Worm (Caenorhabditis elegans): Measurements from ENCODE around the gene B0281.1.

DNA sequence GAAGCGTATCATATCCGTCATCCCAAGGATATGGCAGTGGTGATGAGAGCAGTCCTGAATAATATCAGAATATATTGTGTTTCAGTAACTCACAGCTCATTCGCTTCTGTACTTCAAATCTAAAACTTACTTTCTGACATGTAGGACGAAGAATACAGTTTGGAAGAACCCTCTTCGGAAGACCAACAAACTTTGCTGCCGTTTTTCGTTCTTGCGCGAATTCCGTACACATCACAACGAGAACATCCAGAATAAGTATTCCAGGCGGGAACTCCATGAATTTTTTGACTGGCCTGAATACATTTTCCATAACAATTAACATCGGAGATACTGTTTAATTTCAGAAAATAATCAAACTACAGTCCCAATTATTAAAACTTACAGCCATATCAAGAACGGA is 35.4 kb upstream of the B0281.1 start, which contains the start of gene K09F6.15:
- TF ChIP-seq unc-130 (GFP tag; optimal IDR thresholded peaks at IDR 0.05), result no peak
- TF ChIP-seq lin-35 (GFP tag; optimal IDR thresholded peaks at IDR 0.05), result no peak

Data from whole organism, young adult.